Worm (Caenorhabditis elegans) whole organism, mixed stage, embryonic: ENCODE data around the gene bud-13.

Experiments used
- M03D4.4 ChIP-seq: sonication (generic microtip); optimal IDR thresholded peaks from 2 replicates; lab custom pipeline; 2017; ENCODE audit warnings: mild to moderate bottlenecking, missing genetic modification characterization, missing compliant biosample characterization
- bed-3 ChIP-seq: fragments of 200-800 bp; sonication (Bioruptor generic); optimal IDR thresholded peaks from 3 replicates; lab custom pipeline; 2018; ENCODE audit warnings: mild to moderate bottlenecking, missing genetic modification characterization, moderate library complexity, missing compliant biosample characterization
- blmp-1 ChIP-seq: fragments of 150-350 bp; optimal IDR thresholded peaks from 2 replicates; lab custom pipeline; 2014; ENCODE audit warnings: missing biosample characterization, missing genetic modification characterization
- ceh-39 ChIP-seq: fragments of 150-350 bp; optimal IDR thresholded peaks from 2 replicates; lab custom pipeline; 2014; ENCODE audit warnings: missing biosample characterization, missing genetic modification characterization
- ceh-43 ChIP-seq: fragments of 200-800 bp; sonication (Bioruptor generic); optimal IDR thresholded peaks from 2 replicates; lab custom pipeline; 2018; ENCODE audit warnings: mild to moderate bottlenecking, missing genetic modification characterization, moderate library complexity, missing compliant biosample characterization
- ceh-83 ChIP-seq: fragments of 200-800 bp; sonication (Bioruptor generic); optimal IDR thresholded peaks from 2 replicates; lab custom pipeline; 2018; ENCODE audit warnings: mild to moderate bottlenecking, missing genetic modification characterization, missing compliant biosample characterization
- ces-1 ChIP-seq: fragments of 150-350 bp; optimal IDR thresholded peaks from 2 replicates; lab custom pipeline; 2014; ENCODE audit warnings: missing biosample characterization, missing genetic modification reagents, missing genetic modification characterization
- cnd-1 ChIP-seq: fragments of 200-800 bp; sonication (Bioruptor generic); optimal IDR thresholded peaks from 2 replicates; lab custom pipeline; 2018; ENCODE audit warnings: mild to moderate bottlenecking, missing genetic modification characterization, missing compliant biosample characterization
- drap-1 ChIP-seq: fragments of 200-800 bp; sonication (Bioruptor generic); optimal IDR thresholded peaks from 3 replicates; lab custom pipeline; 2018; ENCODE audit warnings: mild to moderate bottlenecking, missing genetic modification characterization, missing compliant biosample characterization
- elt-1 ChIP-seq: sonication (generic microtip); optimal IDR thresholded peaks from 2 replicates; lab custom pipeline; 2017; ENCODE audit warnings: missing genetic modification characterization, mild to moderate bottlenecking, missing compliant biosample characterization, antibody characterized with exemption, moderate library complexity, borderline replicate concordance; ENCODE audit not compliant: insufficient read depth
- elt-3 ChIP-seq: fragments of 150-350 bp; optimal IDR thresholded peaks from 2 replicates; lab custom pipeline; 2014; ENCODE audit warnings: missing biosample characterization, missing genetic modification characterization
- flh-1 ChIP-seq: fragments of 200-800 bp; sonication (Bioruptor generic); optimal IDR thresholded peaks from 2 replicates; lab custom pipeline; 2018; ENCODE audit warnings: mild to moderate bottlenecking, missing genetic modification characterization, moderate library complexity, missing compliant biosample characterization
- ham-2 ChIP-seq: fragments of 200-800 bp; sonication (Bioruptor generic); optimal IDR thresholded peaks from 2 replicates; lab custom pipeline; 2018; ENCODE audit warnings: mild to moderate bottlenecking, missing genetic modification characterization, missing compliant biosample characterization
- hlh-1 ChIP-seq: fragments of 150-350 bp; optimal IDR thresholded peaks from 2 replicates; lab custom pipeline; 2014; ENCODE audit warnings: missing biosample characterization, missing genetic modification reagents, missing genetic modification characterization
- lin-13 ChIP-seq: fragments of 150-350 bp; optimal IDR thresholded peaks from 2 replicates; lab custom pipeline; 2014; ENCODE audit warnings: missing biosample characterization, missing genetic modification characterization
- lin-32 ChIP-seq: fragments of 200-800 bp; sonication (Bioruptor generic); optimal IDR thresholded peaks from 2 replicates; lab custom pipeline; 2018; ENCODE audit warnings: mild to moderate bottlenecking, missing genetic modification characterization, missing compliant biosample characterization
- lsy-2 ChIP-seq: fragments of 150-350 bp; optimal IDR thresholded peaks from 2 replicates; lab custom pipeline; 2014; ENCODE audit warnings: missing biosample characterization, missing genetic modification characterization
- mab-5 ChIP-seq: fragments of 150-350 bp; optimal IDR thresholded peaks from 2 replicates; lab custom pipeline; 2014; ENCODE audit warnings: missing biosample characterization, missing genetic modification characterization
- mep-1 ChIP-seq: fragments of 150-350 bp; optimal IDR thresholded peaks from 2 replicates; lab custom pipeline; 2017; ENCODE audit warnings: missing biosample characterization, missing genetic modification reagents, missing genetic modification characterization, inconsistent platforms
- mls-2 ChIP-seq: sonication (generic microtip); optimal IDR thresholded peaks from 2 replicates; lab custom pipeline; 2016; ENCODE audit warnings: mild to moderate bottlenecking, missing genetic modification characterization, moderate library complexity, missing compliant biosample characterization
- nhr-12 ChIP-seq: fragments of 150-350 bp; optimal IDR thresholded peaks from 2 replicates; lab custom pipeline; 2014; ENCODE audit warnings: missing biosample characterization, missing genetic modification characterization
- nhr-2 ChIP-seq: fragments of 150-350 bp; optimal IDR thresholded peaks from 2 replicates; lab custom pipeline; 2014; ENCODE audit warnings: missing biosample characterization, missing genetic modification characterization
- nhr-237 ChIP-seq: fragments of 150-350 bp; optimal IDR thresholded peaks from 2 replicates; lab custom pipeline; 2014; ENCODE audit warnings: missing biosample characterization, missing genetic modification characterization
- nhr-28 ChIP-seq: fragments of 150-350 bp; optimal IDR thresholded peaks from 2 replicates; lab custom pipeline; 2014; ENCODE audit warnings: missing biosample characterization, missing genetic modification characterization
- nhr-76 ChIP-seq: sonication (generic microtip); optimal IDR thresholded peaks from 2 replicates; lab custom pipeline; 2017; ENCODE audit warnings: missing biosample characterization, missing genetic modification characterization
- pha-4 ChIP-seq: fragments of 150-350 bp; optimal IDR thresholded peaks from 2 replicates; lab custom pipeline; 2018; ENCODE audit warnings: missing biosample characterization, missing genetic modification reagents, missing genetic modification characterization
- sem-2 ChIP-seq: fragments of 200-800 bp; sonication (Bioruptor generic); optimal IDR thresholded peaks from 2 replicates; lab custom pipeline; 2018; ENCODE audit warnings: mild to moderate bottlenecking, missing genetic modification characterization, missing compliant biosample characterization
- snpc-4 ChIP-seq: fragments of 150-350 bp; optimal IDR thresholded peaks from 2 replicates; lab custom pipeline; 2014; ENCODE audit warnings: missing biosample characterization, missing genetic modification characterization
- sptf-1 ChIP-seq: sonication (generic microtip); optimal IDR thresholded peaks from 2 replicates; lab custom pipeline; 2017; ENCODE audit warnings: mild to moderate bottlenecking, missing genetic modification characterization, moderate library complexity, missing compliant biosample characterization
- tbx-8 ChIP-seq: fragments of 200-800 bp; sonication (Bioruptor generic); optimal IDR thresholded peaks from 2 replicates; lab custom pipeline; 2018; ENCODE audit warnings: mild to moderate bottlenecking, missing genetic modification characterization, moderate library complexity, missing compliant biosample characterization
- unc-120 ChIP-seq: sonication (generic microtip); optimal IDR thresholded peaks from 2 replicates; lab custom pipeline; 2017; ENCODE audit warnings: missing genetic modification characterization, missing compliant biosample characterization; ENCODE audit not compliant: poor library complexity, severe bottlenecking
- unc-39 ChIP-seq: fragments of 150-350 bp; optimal IDR thresholded peaks from 2 replicates; lab custom pipeline; 2014; ENCODE audit warnings: missing biosample characterization, missing genetic modification characterization
- unc-62 ChIP-seq: fragments of 150-350 bp; optimal IDR thresholded peaks from 2 replicates; lab custom pipeline; 2014; ENCODE audit warnings: missing biosample characterization, missing genetic modification reagents, missing genetic modification characterization
- zip-8 ChIP-seq: fragments of 150-350 bp; optimal IDR thresholded peaks from 2 replicates; lab custom pipeline; 2014; ENCODE audit warnings: missing biosample characterization, missing genetic modification characterization
- ztf-11 ChIP-seq: fragments of 150-350 bp; optimal IDR thresholded peaks from 2 replicates; lab custom pipeline; 2014; ENCODE audit warnings: missing biosample characterization, missing genetic modification characterization

bud-13 gene

DNA sequence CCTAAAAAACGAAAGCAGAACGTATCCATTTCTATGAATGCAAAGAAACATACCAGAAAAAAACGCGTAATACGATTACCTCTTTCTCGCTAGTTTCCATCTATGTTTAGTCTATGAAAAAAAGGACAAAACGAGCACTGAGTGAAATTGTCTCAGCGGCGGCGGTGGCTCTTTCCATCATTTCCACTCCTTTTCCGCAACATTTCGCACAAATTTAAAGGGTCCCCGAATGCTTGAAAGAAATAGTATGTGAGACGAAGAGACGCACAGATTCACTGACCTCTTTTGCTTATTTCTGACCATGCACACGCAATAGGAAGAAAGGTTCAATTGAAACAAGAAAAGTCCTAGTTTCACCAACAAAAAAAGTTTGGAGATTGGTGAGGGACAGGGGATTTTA is 21.2 kb downstream of the bud-13 start:
- TF ChIP-seq unc-120, result no peak

DNA sequence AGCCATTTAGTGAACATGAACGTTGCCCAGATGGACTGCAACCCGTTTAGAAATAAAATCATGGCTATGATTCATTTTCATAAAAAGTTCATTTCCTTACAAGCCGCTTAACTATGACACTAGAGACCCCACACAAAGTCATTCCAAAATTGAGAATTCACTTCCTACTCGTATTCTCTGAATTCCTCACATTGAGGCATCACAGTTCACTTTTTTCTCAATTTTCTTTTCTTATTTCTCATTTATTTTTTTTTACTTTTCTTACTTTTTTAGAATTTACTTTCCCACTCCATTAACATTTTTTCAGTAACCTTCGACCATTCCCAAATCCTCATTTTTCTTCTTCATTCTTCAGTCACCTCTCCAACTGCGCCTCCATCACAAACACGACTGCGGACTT is 23.2 kb downstream of the bud-13 start, which contains the start of gene dhrr-1:
dhrr-1 (plus strand) TSS at position 301 of the 400 bp plus-strand sequence.
- TF ChIP-seq nhr-237, result no peak
- no peak for TF ChIP-seq unc-120
- no peak for TF ChIP-seq ceh-39 (tag; lab: Kevin White, UChicago)
- no peak for TF ChIP-seq elt-1
- no peak for TF ChIP-seq M03D4.4
- TF ChIP-seq sem-2 (GFP tag; lab: Kevin White, UChicago), result no peak
- no peak for TF ChIP-seq unc-39 (tag; lab: Kevin White, UChicago)
- no peak for TF ChIP-seq pha-4 (tag; lab: Kevin White, UChicago)
- no peak for TF ChIP-seq ham-2 (GFP tag; lab: Kevin White, UChicago)
- no peak for TF ChIP-seq hlh-1 (tag; lab: Kevin White, UChicago)
- no peak for TF ChIP-seq lin-32 (GFP tag; lab: Kevin White, UChicago)
- no peak for TF ChIP-seq ces-1 (GFP tag; lab: Kevin White, UChicago)
- TF ChIP-seq drap-1 (GFP tag; lab: Kevin White, UChicago), result no peak
- TF ChIP-seq nhr-12, result no peak
- TF ChIP-seq ceh-83, result no peak
- no peak for TF ChIP-seq bed-3 (GFP tag; lab: Kevin White, UChicago)
- TF ChIP-seq cnd-1 (tag; lab: Kevin White, UChicago), result no peak
- TF ChIP-seq blmp-1 (tag; lab: Kevin White, UChicago), result no peak
- no peak for TF ChIP-seq elt-3 (tag; lab: Kevin White, UChicago)
- TF ChIP-seq mab-5 (tag; lab: Kevin White, UChicago), result no peak

DNA sequence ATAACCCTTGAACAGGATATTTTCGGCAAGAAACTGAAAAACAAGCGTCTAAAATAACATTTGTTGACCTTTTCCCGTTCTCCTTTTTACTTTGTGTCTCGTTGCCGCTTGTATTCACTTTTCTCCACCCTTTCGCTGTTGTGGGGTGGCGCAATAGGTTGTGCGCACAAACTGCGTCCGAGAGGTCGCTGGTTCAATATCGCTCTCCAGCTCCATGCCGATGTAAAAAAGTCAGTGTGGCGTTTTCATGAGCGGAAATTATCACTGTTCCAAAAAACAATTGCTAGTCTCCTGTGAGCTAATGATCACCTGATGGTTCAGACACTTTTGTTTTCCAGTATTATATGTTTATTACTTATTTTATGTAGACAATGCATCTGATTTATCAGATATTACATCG is 30.0 kb downstream of the bud-13 start:
- TF ChIP-seq elt-1, result peak; percentile 28
- TF ChIP-seq blmp-1 (tag; lab: Kevin White, UChicago), result no peak
- peak; percentile 45 for TF ChIP-seq elt-3 (tag; lab: Kevin White, UChicago)
- peak; percentile 96 for TF ChIP-seq M03D4.4
- TF ChIP-seq lin-13 (tag; lab: Kevin White, UChicago), result peak; percentile 34
- TF ChIP-seq sptf-1 (tag; lab: Kevin White, UChicago), result peak; percentile 96
- peak; percentile 93 for TF ChIP-seq lin-32 (GFP tag; lab: Kevin White, UChicago)
- TF ChIP-seq ham-2 (GFP tag; lab: Kevin White, UChicago), result peak; percentile 94
- no peak for TF ChIP-seq nhr-2 (tag; lab: Kevin White, UChicago)
- peak; percentile 62 for TF ChIP-seq hlh-1 (tag; lab: Kevin White, UChicago)
- TF ChIP-seq nhr-237, result peak; percentile 21
- peak; percentile 29 for TF ChIP-seq zip-8 (tag; lab: Kevin White, UChicago)
- peak; percentile 50 for TF ChIP-seq unc-62 (GFP tag; lab: Kevin White, UChicago)
- TF ChIP-seq unc-120, result peak; percentile 88
- TF ChIP-seq ztf-11, result peak; percentile 42
- peak; percentile 53 for TF ChIP-seq ceh-83
- peak; percentile 86 for TF ChIP-seq sem-2 (GFP tag; lab: Kevin White, UChicago)
- peak; percentile 50 for TF ChIP-seq nhr-28
- TF ChIP-seq mab-5 (tag; lab: Kevin White, UChicago), result no peak
- peak; percentile 70 for TF ChIP-seq tbx-8
- peak; percentile 84 for TF ChIP-seq flh-1 (GFP tag; lab: Kevin White, UChicago)
- TF ChIP-seq ceh-39 (tag; lab: Kevin White, UChicago), result peak; percentile 31
- peak; percentile 95 for TF ChIP-seq drap-1 (GFP tag; lab: Kevin White, UChicago)
- TF ChIP-seq snpc-4 (tag; lab: Kevin White, UChicago), result no peak
- peak; percentile 69 for TF ChIP-seq pha-4 (tag; lab: Kevin White, UChicago)
- TF ChIP-seq ces-1 (GFP tag; lab: Kevin White, UChicago), result no peak
- no peak for TF ChIP-seq nhr-76 (tag; lab: Kevin White, UChicago)
- TF ChIP-seq ceh-43 (GFP tag; lab: Kevin White, UChicago), result peak; percentile 89
- peak; percentile 77 for TF ChIP-seq bed-3 (GFP tag; lab: Kevin White, UChicago)
- TF ChIP-seq mls-2 (tag; lab: Kevin White, UChicago), result peak; percentile 97
- TF ChIP-seq nhr-12, result no peak
- peak; percentile 17 for TF ChIP-seq lsy-2 (tag; lab: Kevin White, UChicago)
- no peak for TF ChIP-seq mep-1 (tag; lab: Kevin White, UChicago)
- TF ChIP-seq cnd-1 (tag; lab: Kevin White, UChicago), result peak; percentile 96
- peak; percentile 66 for TF ChIP-seq unc-39 (tag; lab: Kevin White, UChicago)
